Worm (Caenorhabditis elegans) whole organism, L1 larva: ENCODE results near the gene mcm-2.

Experiments used
- C04F5.9 ChIP-seq: sonication (generic microtip); optimal IDR thresholded peaks from 2 replicates; lab custom pipeline; 2016; ENCODE audit warnings: missing genetic modification characterization, missing compliant biosample characterization
- C16A3.4 ChIP-seq: fragments of 150-350 bp; optimal IDR thresholded peaks from 2 replicates; lab custom pipeline; 2014; ENCODE audit warnings: missing biosample characterization, missing genetic modification characterization
- C34B4.2 ChIP-seq: sonication (generic microtip); optimal IDR thresholded peaks from 2 replicates; lab custom pipeline; 2017; ENCODE audit warnings: mild to moderate bottlenecking, missing genetic modification characterization, missing compliant biosample characterization
- F16B12.6 ChIP-seq: fragments of 150-350 bp; optimal IDR thresholded peaks from 2 replicates; lab custom pipeline; 2014; ENCODE audit warnings: missing biosample characterization, missing genetic modification characterization
- Y116A8C.19 ChIP-seq: sonication (generic microtip); optimal IDR thresholded peaks from 2 replicates; lab custom pipeline; 2016; ENCODE audit warnings: missing compliant biosample characterization, missing genetic modification characterization, borderline replicate concordance
- aly-2 ChIP-seq: fragments of 150-350 bp; optimal IDR thresholded peaks from 2 replicates; lab custom pipeline; 2014; ENCODE audit warnings: missing biosample characterization, missing genetic modification characterization
- ceh-63 ChIP-seq: fragments of 200-800 bp; sonication (Bioruptor generic); optimal IDR thresholded peaks from 2 replicates; lab custom pipeline; 2018; ENCODE audit warnings: mild to moderate bottlenecking, missing genetic modification characterization, missing compliant biosample characterization
- ceh-88 ChIP-seq: fragments of 200-800 bp; sonication (Bioruptor generic); IDR thresholded peaks from 2 replicates; pipeline ENCODE4 v1.3.6; 2022; ENCODE audit warnings: missing genetic modification characterization, missing compliant biosample characterization
- ceh-90 ChIP-seq: sonication (generic microtip); optimal IDR thresholded peaks from 2 replicates; lab custom pipeline; 2016; ENCODE audit warnings: missing genetic modification characterization, missing compliant biosample characterization
- dpl-1 ChIP-seq, 3 experiments: fragments of 150-350 bp in 2 of 3; sonication (generic microtip) in 1 of 3; optimal IDR thresholded peaks; 2 replicates each; lab custom pipeline; 2014 to 2017; ENCODE audit warnings: missing biosample characterization in 3 of 3, missing genetic modification characterization in 3 of 3, missing genetic modification reagents in 3 of 3
- dsc-1 ChIP-seq: sonication (generic microtip); optimal IDR thresholded peaks from 2 replicates; lab custom pipeline; 2016; ENCODE audit warnings: mild to moderate bottlenecking, missing genetic modification characterization, missing compliant biosample characterization
- efl-1 ChIP-seq, 4 experiments: fragments of 150-350 bp; optimal IDR thresholded peaks in 3 of 4; peaks in 1 of 4; 1 replicate in 1 of 4; 2 replicates in 3 of 4; lab custom pipeline; 2014; ENCODE audit warnings: missing biosample characterization in 2 of 4, missing genetic modification characterization in 2 of 4, missing genetic modification reagents in 2 of 4
- efl-3 ChIP-seq: fragments of 200-800 bp; sonication (Bioruptor generic); optimal IDR thresholded peaks from 2 replicates; lab custom pipeline; 2018; ENCODE audit warnings: mild to moderate bottlenecking, missing genetic modification characterization, missing compliant biosample characterization
- egl-27 ChIP-seq, 2 experiments: fragments of 150-350 bp in 1 of 2; sonication (generic microtip); optimal IDR thresholded peaks; 3 replicates each; lab custom pipeline; 2017 to 2018; ENCODE audit warnings: missing biosample characterization in 2 of 2, missing genetic modification characterization in 2 of 2, missing genetic modification reagents in 2 of 2
- elt-3 ChIP-seq, 6 experiments: fragments of 150-350 bp in 1 of 6; sonication (generic microtip); optimal IDR thresholded peaks; 2 replicates each; lab custom pipeline; 2017 to 2018; ENCODE audit warnings: missing biosample characterization in 6 of 6, missing genetic modification characterization in 6 of 6, inconsistent platforms in 1 of 6
- fkh-4 ChIP-seq: sonication (generic microtip); optimal IDR thresholded peaks from 2 replicates; lab custom pipeline; 2016; ENCODE audit warnings: missing compliant biosample characterization, missing genetic modification characterization, borderline replicate concordance
- fkh-8 ChIP-seq: sonication (generic microtip); optimal IDR thresholded peaks from 2 replicates; lab custom pipeline; 2016; ENCODE audit warnings: mild to moderate bottlenecking, missing genetic modification characterization, missing compliant biosample characterization
- irx-1 ChIP-seq: sonication (generic microtip); optimal IDR thresholded peaks from 2 replicates; lab custom pipeline; 2016; ENCODE audit warnings: missing genetic modification characterization, missing compliant biosample characterization
- lin-14 ChIP-seq: fragments of 200-800 bp; sonication (Bioruptor generic); optimal IDR thresholded peaks from 2 replicates; lab custom pipeline; 2018; ENCODE audit warnings: mild to moderate bottlenecking, missing genetic modification characterization, moderate library complexity, missing compliant biosample characterization
- lin-15B ChIP-seq: fragments of 150-350 bp; sonication (generic microtip); optimal IDR thresholded peaks from 3 replicates; lab custom pipeline; 2014; ENCODE audit warnings: missing biosample characterization, missing genetic modification characterization
- lin-39 ChIP-seq: fragments of 150-350 bp; optimal IDR thresholded peaks from 2 replicates; lab custom pipeline; 2014; ENCODE audit warnings: missing biosample characterization, missing genetic modification reagents, missing genetic modification characterization
- mab-9 ChIP-seq: fragments of 200-800 bp; sonication (Bioruptor generic); IDR thresholded peaks from 2 replicates; pipeline ENCODE4 v1.3.6; 2022; ENCODE audit warnings: missing genetic modification reagents, missing genetic modification characterization, missing compliant biosample characterization
- nhr-12 ChIP-seq: sonication (generic microtip); optimal IDR thresholded peaks from 2 replicates; lab custom pipeline; 2017; ENCODE audit warnings: missing biosample characterization, missing genetic modification characterization
- nhr-47 ChIP-seq: sonication (generic microtip); optimal IDR thresholded peaks from 2 replicates; lab custom pipeline; 2016; ENCODE audit warnings: mild to moderate bottlenecking, missing genetic modification characterization, moderate library complexity, missing compliant biosample characterization
- nhr-71 ChIP-seq: sonication (generic microtip); optimal IDR thresholded peaks from 2 replicates; lab custom pipeline; 2016; ENCODE audit warnings: mild to moderate bottlenecking, missing genetic modification characterization, moderate library complexity, missing compliant biosample characterization
- nhr-76 ChIP-seq: sonication (generic microtip); optimal IDR thresholded peaks from 2 replicates; lab custom pipeline; 2017; ENCODE audit warnings: missing biosample characterization, missing genetic modification characterization
- nhr-77 ChIP-seq: fragments of 150-350 bp; optimal IDR thresholded peaks from 2 replicates; lab custom pipeline; 2014; ENCODE audit warnings: missing biosample characterization, missing genetic modification characterization
- nhr-84 ChIP-seq: sonication (generic microtip); optimal IDR thresholded peaks from 2 replicates; lab custom pipeline; 2017; ENCODE audit warnings: missing biosample characterization, missing genetic modification characterization
- nhr-85 ChIP-seq: sonication (generic microtip); peaks from one replicate; lab custom pipeline; 2016; ENCODE audit warnings: missing genetic modification characterization, inconsistent platforms, missing compliant biosample characterization
- nhr-90 ChIP-seq: sonication (generic microtip); optimal IDR thresholded peaks from 2 replicates; lab custom pipeline; 2016; ENCODE audit warnings: mild to moderate bottlenecking, missing genetic modification characterization, missing compliant biosample characterization; ENCODE audit not compliant: poor library complexity
- pax-3 ChIP-seq: fragments of 200-800 bp; sonication (Bioruptor generic); optimal IDR thresholded peaks from 2 replicates; lab custom pipeline; 2018; ENCODE audit warnings: mild to moderate bottlenecking, missing genetic modification characterization, moderate library complexity, missing compliant biosample characterization
- rnt-1 ChIP-seq: sonication (generic microtip); optimal IDR thresholded peaks from 2 replicates; lab custom pipeline; 2016; ENCODE audit warnings: mild to moderate bottlenecking, missing genetic modification characterization, moderate library complexity, missing compliant biosample characterization
- skn-1 ChIP-seq: fragments of 150-350 bp; optimal IDR thresholded peaks from 2 replicates; lab custom pipeline; 2014; ENCODE audit warnings: missing biosample characterization, missing genetic modification characterization
- snu-23 ChIP-seq: sonication (generic microtip); optimal IDR thresholded peaks from 2 replicates; lab custom pipeline; 2016; ENCODE audit warnings: missing genetic modification characterization, missing compliant biosample characterization
- sptf-1 ChIP-seq: fragments of 150-350 bp; optimal IDR thresholded peaks from 2 replicates; lab custom pipeline; 2014; ENCODE audit warnings: missing biosample characterization, missing genetic modification characterization
- sup-37 ChIP-seq: fragments of 200-800 bp; sonication (Bioruptor generic); optimal IDR thresholded peaks from 2 replicates; lab custom pipeline; 2018; ENCODE audit warnings: mild to moderate bottlenecking, missing genetic modification characterization, missing compliant biosample characterization
- swsn-7 ChIP-seq: sonication (generic microtip); optimal IDR thresholded peaks from 2 replicates; lab custom pipeline; 2016; ENCODE audit warnings: missing genetic modification characterization, missing compliant biosample characterization
- tbx-2 ChIP-seq: sonication (generic microtip); optimal IDR thresholded peaks from 2 replicates; lab custom pipeline; 2016; ENCODE audit warnings: missing genetic modification characterization, missing compliant biosample characterization
- tlp-1 ChIP-seq: fragments of 150-350 bp; optimal IDR thresholded peaks from 2 replicates; lab custom pipeline; 2014; ENCODE audit warnings: missing biosample characterization, missing genetic modification characterization
- unc-30 ChIP-seq: sonication (generic microtip); optimal IDR thresholded peaks from 2 replicates; lab custom pipeline; 2017; ENCODE audit warnings: missing biosample characterization, missing genetic modification characterization

Gene mcm-2

DNA sequence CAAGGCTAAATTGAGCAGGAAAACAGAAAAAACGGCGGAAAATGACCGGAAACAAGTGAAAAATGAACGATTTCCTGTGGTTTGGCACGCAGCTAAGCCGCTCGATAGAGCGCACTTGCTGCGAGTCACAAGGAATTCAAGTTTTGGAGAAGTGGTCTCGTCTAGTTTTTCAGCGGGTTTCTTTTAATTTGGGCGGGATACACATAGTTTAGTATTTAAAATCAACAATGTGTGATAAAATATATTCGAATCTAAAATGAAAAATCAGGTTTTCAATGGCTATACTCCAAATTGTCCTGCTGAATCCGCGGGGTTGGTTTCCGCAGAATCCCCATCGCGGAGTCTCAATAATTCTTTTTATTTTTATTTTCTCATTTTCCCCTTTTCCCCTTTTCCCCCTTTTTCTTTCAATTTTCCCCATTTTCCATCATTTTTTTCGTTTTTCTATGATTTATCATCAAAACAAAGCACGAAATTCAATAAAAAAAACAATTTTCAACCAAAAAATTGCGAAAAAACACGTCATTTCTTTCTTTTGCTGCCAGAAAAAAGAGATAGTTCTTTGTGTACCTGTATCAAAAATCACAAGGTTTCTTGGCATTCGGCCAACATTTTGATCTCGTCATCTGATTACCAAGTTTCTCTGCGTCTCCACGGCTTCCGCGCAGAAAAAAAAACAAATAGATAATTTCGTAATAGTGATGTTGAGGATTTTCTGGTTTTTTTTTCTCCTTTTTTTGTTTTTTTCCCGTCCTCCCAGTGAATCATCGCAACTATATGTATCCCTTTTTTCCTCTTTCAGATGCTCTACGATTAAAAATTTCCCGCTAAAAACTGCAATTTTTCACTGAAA is 35.9 kb upstream of the mcm-2 start, which contains the start of gene ippk-1 (continued):
- TF ChIP-seq tlp-1 (tag; lab: Kevin White, UChicago) (no peak), unc-30 (tag; lab: Kevin White, UChicago) (no peak), nhr-76 (tag; lab: Kevin White, UChicago) (no peak), tbx-2 (tag; lab: Kevin White, UChicago) (peak; percentile 61), C04F5.9 (tag; lab: Kevin White, UChicago) (no peak), elt-3 (tag; optimal IDR thresholded peaks at IDR 0.05; lab: Kevin White, UChicago) (peak in 2 of 6 experiments; percentile 79 to 82), nhr-84 (tag; lab: Kevin White, UChicago) (peak; percentile 17), irx-1 (tag; lab: Kevin White, UChicago) (peak; percentile 53), skn-1 (peak; percentile 63), snu-23 (GFP tag; lab: Kevin White, UChicago) (peak; percentile 75), aly-2 (tag; lab: Kevin White, UChicago) (no peak), nhr-47 (tag; lab: Kevin White, UChicago) (peak; percentile 71), sup-37 (GFP tag; lab: Kevin White, UChicago) (no peak), fkh-4 (tag; lab: Kevin White, UChicago) (no peak), swsn-7 (tag; lab: Kevin White, UChicago) (peak; percentile 51), dpl-1 (GFP tag; optimal IDR thresholded peaks at IDR 0.05; lab: Kevin White, UChicago) (peak; percentile 16 to 46 (median 39)), lin-14 (peak; percentile 90), ceh-90 (tag; lab: Kevin White, UChicago) (peak; percentile 58), rnt-1 (tag; lab: Kevin White, UChicago) (peak; percentile 80), sptf-1 (tag; lab: Kevin White, UChicago) (no peak), fkh-8 (tag; lab: Kevin White, UChicago) (peak; percentile 92), nhr-12 (tag; lab: Kevin White, UChicago) (no peak), C16A3.4 (peak; percentile 44)
- TF ChIP-seq, all 84 proteins: peak for 43

DNA sequence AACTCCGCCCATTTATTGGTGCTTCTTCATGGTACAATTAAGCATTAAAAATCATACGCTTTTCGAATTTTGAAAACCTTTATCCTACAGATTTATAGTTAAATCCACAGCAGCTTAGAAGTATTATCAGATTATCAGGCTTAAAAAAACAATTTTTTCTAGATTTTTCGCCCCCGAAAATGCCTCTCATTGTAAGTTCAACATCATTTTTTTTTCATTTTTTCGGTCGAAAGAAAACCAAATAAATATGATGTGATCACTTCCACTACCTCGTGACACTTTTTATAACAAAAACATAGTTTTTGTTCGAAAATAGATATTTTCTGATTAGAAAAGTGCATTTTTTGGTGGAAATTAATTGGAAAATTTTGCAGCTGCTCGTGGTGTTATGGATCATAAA is 34.7 kb upstream of the mcm-2 start:
- TF ChIP-seq nhr-77 (tag; lab: Kevin White, UChicago) (no peak), F16B12.6 (no peak), lin-39 (tag; lab: Kevin White, UChicago) (no peak), ceh-88 (GFP tag; lab: Robert Waterston, UW) (no peak), mab-9 (GFP tag; lab: Robert Waterston, UW) (no peak), nhr-85 (tag; lab: Kevin White, UChicago) (no peak), sup-37 (GFP tag; lab: Kevin White, UChicago) (no peak), Y116A8C.19 (tag; lab: Kevin White, UChicago) (no peak), egl-27 (tag; optimal IDR thresholded peaks at IDR 0.05; lab: Kevin White, UChicago) (no peak), ceh-63 (GFP tag; lab: Kevin White, UChicago) (no peak), nhr-90 (tag; lab: Kevin White, UChicago) (no peak), skn-1 (no peak), dsc-1 (tag; lab: Kevin White, UChicago) (peak; percentile 33), lin-15B (no peak), efl-1 (optimal IDR thresholded peaks at IDR 0.05; lab: Kevin White, UChicago) (no peak), efl-1 (GFP tag; optimal IDR thresholded peaks at IDR 0.05 in 1 of 2; lab: Kevin White, UChicago) (peak in 1 of 2 experiments; percentile 5), pax-3 (tag; lab: Kevin White, UChicago) (no peak), nhr-84 (tag; lab: Kevin White, UChicago) (no peak), nhr-71 (tag; lab: Kevin White, UChicago) (peak; percentile 1), C34B4.2 (tag; lab: Kevin White, UChicago) (no peak), efl-3 (GFP tag; lab: Kevin White, UChicago) (no peak)
